Worm (Caenorhabditis elegans) whole organism, L1 larva: ENCODE measurements around the gene cfim-2.
A peak's percentile ranks its signal among the peaks of the same experiment; 100 is the strongest.

ENCODE experiments used
- C04F5.9 ChIP-seq: sonication (generic microtip); optimal IDR thresholded peaks from 2 replicates; lab custom pipeline; 2016; ENCODE audit warnings: missing genetic modification characterization, missing compliant biosample characterization
- C16A3.4 ChIP-seq: fragments of 150-350 bp; optimal IDR thresholded peaks from 2 replicates; lab custom pipeline; 2014; ENCODE audit warnings: missing biosample characterization, missing genetic modification characterization
- F16B12.6 ChIP-seq: fragments of 150-350 bp; optimal IDR thresholded peaks from 2 replicates; lab custom pipeline; 2014; ENCODE audit warnings: missing biosample characterization, missing genetic modification characterization
- Y116A8C.19 ChIP-seq: sonication (generic microtip); optimal IDR thresholded peaks from 2 replicates; lab custom pipeline; 2016; ENCODE audit warnings: missing compliant biosample characterization, missing genetic modification characterization, borderline replicate concordance
- blmp-1 ChIP-seq: fragments of 150-350 bp; optimal IDR thresholded peaks from 2 replicates; lab custom pipeline; 2014; ENCODE audit warnings: missing biosample characterization, missing genetic modification characterization
- ceh-88 ChIP-seq: fragments of 200-800 bp; sonication (Bioruptor generic); IDR thresholded peaks from 2 replicates; pipeline ENCODE4 v1.3.6; 2022; ENCODE audit warnings: missing genetic modification characterization, missing compliant biosample characterization
- ceh-90 ChIP-seq: sonication (generic microtip); optimal IDR thresholded peaks from 2 replicates; lab custom pipeline; 2016; ENCODE audit warnings: missing genetic modification characterization, missing compliant biosample characterization
- ces-1 ChIP-seq: fragments of 150-350 bp; optimal IDR thresholded peaks from 2 replicates; lab custom pipeline; 2014; ENCODE audit warnings: missing biosample characterization, missing genetic modification reagents, missing genetic modification characterization
- dpl-1 ChIP-seq, 3 experiments: fragments of 150-350 bp in 2 of 3; sonication (generic microtip) in 1 of 3; optimal IDR thresholded peaks; 2 replicates each; lab custom pipeline; 2014 to 2017; ENCODE audit warnings: missing biosample characterization in 3 of 3, missing genetic modification characterization in 3 of 3, missing genetic modification reagents in 3 of 3
- dsc-1 ChIP-seq: sonication (generic microtip); optimal IDR thresholded peaks from 2 replicates; lab custom pipeline; 2016; ENCODE audit warnings: mild to moderate bottlenecking, missing genetic modification characterization, missing compliant biosample characterization
- efl-1 ChIP-seq, 4 experiments: fragments of 150-350 bp; optimal IDR thresholded peaks in 3 of 4; peaks in 1 of 4; 1 replicate in 1 of 4; 2 replicates in 3 of 4; lab custom pipeline; 2014; ENCODE audit warnings: missing biosample characterization in 2 of 4, missing genetic modification characterization in 2 of 4, missing genetic modification reagents in 2 of 4
- efl-3 ChIP-seq: fragments of 200-800 bp; sonication (Bioruptor generic); optimal IDR thresholded peaks from 2 replicates; lab custom pipeline; 2018; ENCODE audit warnings: mild to moderate bottlenecking, missing genetic modification characterization, missing compliant biosample characterization
- egl-13 ChIP-seq: sonication (generic microtip); optimal IDR thresholded peaks from 2 replicates; lab custom pipeline; 2016; ENCODE audit warnings: missing genotype, missing genetic modification reagents, missing genetic modification characterization, missing compliant biosample characterization
- egl-27 ChIP-seq, 2 experiments: fragments of 150-350 bp in 1 of 2; sonication (generic microtip); optimal IDR thresholded peaks; 3 replicates each; lab custom pipeline; 2017 to 2018; ENCODE audit warnings: missing biosample characterization in 2 of 2, missing genetic modification characterization in 2 of 2, missing genetic modification reagents in 2 of 2
- fkh-4 ChIP-seq: sonication (generic microtip); optimal IDR thresholded peaks from 2 replicates; lab custom pipeline; 2016; ENCODE audit warnings: missing compliant biosample characterization, missing genetic modification characterization, borderline replicate concordance
- grh-1 ChIP-seq: fragments of 200-800 bp; sonication (Bioruptor generic); IDR thresholded peaks from 2 replicates; pipeline ENCODE4 v1.3.6; 2022; ENCODE audit warnings: missing genetic modification reagents, missing genetic modification characterization, missing compliant biosample characterization
- hlh-17 ChIP-seq: fragments of 200-800 bp; sonication (Bioruptor generic); optimal IDR thresholded peaks from 2 replicates; lab custom pipeline; 2018; ENCODE audit warnings: missing genetic modification characterization, mild to moderate bottlenecking, missing compliant biosample characterization, moderate library complexity, borderline replicate concordance
- irx-1 ChIP-seq: sonication (generic microtip); optimal IDR thresholded peaks from 2 replicates; lab custom pipeline; 2016; ENCODE audit warnings: missing genetic modification characterization, missing compliant biosample characterization
- lin-14 ChIP-seq: fragments of 200-800 bp; sonication (Bioruptor generic); optimal IDR thresholded peaks from 2 replicates; lab custom pipeline; 2018; ENCODE audit warnings: mild to moderate bottlenecking, missing genetic modification characterization, moderate library complexity, missing compliant biosample characterization
- lin-15B ChIP-seq: fragments of 150-350 bp; sonication (generic microtip); optimal IDR thresholded peaks from 3 replicates; lab custom pipeline; 2014; ENCODE audit warnings: missing biosample characterization, missing genetic modification characterization
- lin-35 ChIP-seq, 2 experiments: fragments of 150-350 bp; optimal IDR thresholded peaks; 2 replicates each; lab custom pipeline; 2014; ENCODE audit warnings: missing biosample characterization in 2 of 2, missing genetic modification characterization in 2 of 2, missing genetic modification reagents in 2 of 2
- lsy-2 ChIP-seq, 2 experiments: fragments of 150-350 bp; optimal IDR thresholded peaks; 2 replicates each; lab custom pipeline; 2014; ENCODE audit warnings: missing biosample characterization in 2 of 2, missing genetic modification characterization in 2 of 2
- mab-9 ChIP-seq: fragments of 200-800 bp; sonication (Bioruptor generic); IDR thresholded peaks from 2 replicates; pipeline ENCODE4 v1.3.6; 2022; ENCODE audit warnings: missing genetic modification reagents, missing genetic modification characterization, missing compliant biosample characterization
- mdl-1 ChIP-seq, 2 experiments: fragments of 150-350 bp; optimal IDR thresholded peaks; 2 replicates each; lab custom pipeline; 2014 to 2017; ENCODE audit warnings: missing biosample characterization in 2 of 2, missing genetic modification characterization in 2 of 2, inconsistent platforms in 1 of 2
- mep-1 ChIP-seq: fragments of 150-350 bp; optimal IDR thresholded peaks from 2 replicates; lab custom pipeline; 2014; ENCODE audit warnings: missing biosample characterization, missing genetic modification characterization
- nhr-20 ChIP-seq: sonication (generic microtip); optimal IDR thresholded peaks from 2 replicates; lab custom pipeline; 2016; ENCODE audit warnings: mild to moderate bottlenecking, missing genetic modification characterization, missing compliant biosample characterization
- nhr-28 ChIP-seq: fragments of 150-350 bp; optimal IDR thresholded peaks from 2 replicates; lab custom pipeline; 2014; ENCODE audit warnings: missing biosample characterization, missing genetic modification characterization
- nhr-47 ChIP-seq: sonication (generic microtip); optimal IDR thresholded peaks from 2 replicates; lab custom pipeline; 2016; ENCODE audit warnings: mild to moderate bottlenecking, missing genetic modification characterization, moderate library complexity, missing compliant biosample characterization
- nhr-71 ChIP-seq: sonication (generic microtip); optimal IDR thresholded peaks from 2 replicates; lab custom pipeline; 2016; ENCODE audit warnings: mild to moderate bottlenecking, missing genetic modification characterization, moderate library complexity, missing compliant biosample characterization
- nhr-76 ChIP-seq: sonication (generic microtip); optimal IDR thresholded peaks from 2 replicates; lab custom pipeline; 2017; ENCODE audit warnings: missing biosample characterization, missing genetic modification characterization
- nhr-84 ChIP-seq: sonication (generic microtip); optimal IDR thresholded peaks from 2 replicates; lab custom pipeline; 2017; ENCODE audit warnings: missing biosample characterization, missing genetic modification characterization
- nhr-85 ChIP-seq: sonication (generic microtip); peaks from one replicate; lab custom pipeline; 2016; ENCODE audit warnings: missing genetic modification characterization, inconsistent platforms, missing compliant biosample characterization
- pqm-1 ChIP-seq: sonication (generic microtip); optimal IDR thresholded peaks from 3 replicates; lab custom pipeline; 2017; ENCODE audit warnings: missing biosample characterization, missing genetic modification characterization
- skn-1 ChIP-seq: fragments of 150-350 bp; optimal IDR thresholded peaks from 2 replicates; lab custom pipeline; 2014; ENCODE audit warnings: missing biosample characterization, missing genetic modification characterization
- snpc-4 ChIP-seq: fragments of 150-350 bp; optimal IDR thresholded peaks from 2 replicates; lab custom pipeline; 2014; ENCODE audit warnings: missing biosample characterization, missing genetic modification characterization
- snu-23 ChIP-seq: sonication (generic microtip); optimal IDR thresholded peaks from 2 replicates; lab custom pipeline; 2016; ENCODE audit warnings: missing genetic modification characterization, missing compliant biosample characterization
- swsn-7 ChIP-seq: sonication (generic microtip); optimal IDR thresholded peaks from 2 replicates; lab custom pipeline; 2016; ENCODE audit warnings: missing genetic modification characterization, missing compliant biosample characterization
- tbx-2 ChIP-seq: sonication (generic microtip); optimal IDR thresholded peaks from 2 replicates; lab custom pipeline; 2016; ENCODE audit warnings: missing genetic modification characterization, missing compliant biosample characterization
- unc-130 ChIP-seq: fragments of 150-350 bp; optimal IDR thresholded peaks from 2 replicates; lab custom pipeline; 2017; ENCODE audit warnings: missing biosample characterization, missing genetic modification characterization, inconsistent platforms
- unc-62 ChIP-seq: fragments of 150-350 bp; optimal IDR thresholded peaks from 2 replicates; lab custom pipeline; 2014; ENCODE audit warnings: missing biosample characterization, missing genetic modification reagents, missing genetic modification characterization
- xbp-1 ChIP-seq: sonication (generic microtip); optimal IDR thresholded peaks from 2 replicates; lab custom pipeline; 2016; ENCODE audit warnings: missing genetic modification characterization, missing compliant biosample characterization

The cfim-2 gene

ce11 chrIV:8925990-8926389 lies at the start of gene cfim-2, which contains the start of gene D1046.2:
TSS of gene cfim-2 (plus strand) at chrIV:8926324.
TSS of gene D1046.2 (minus strand) at chrIV:8926067.
- TF ChIP-seq egl-13 (no peak), ces-1 (no peak), efl-1 (optimal IDR thresholded peaks at IDR 0.05; lab: Kevin White, UChicago) (peak; percentile 4 to 33), efl-1 (GFP tag; optimal IDR thresholded peaks at IDR 0.05 in 1 of 2; lab: Kevin White, UChicago) (peak; percentile 14 to 86), nhr-71 (tag; lab: Kevin White, UChicago) (peak; percentile 39), skn-1 (tag; lab: Kevin White, UChicago) (peak; percentile 3), lsy-2 (tag; optimal IDR thresholded peaks at IDR 0.05; lab: Kevin White, UChicago) (peak in 1 of 2 experiments; percentile 64), mab-9 (GFP tag; lab: Robert Waterston, UW) (no peak), xbp-1 (peak; percentile 1), irx-1 (tag; lab: Kevin White, UChicago) (no peak), dpl-1 (GFP tag; optimal IDR thresholded peaks at IDR 0.05; lab: Kevin White, UChicago) (peak; percentile 5 to 33 (median 27)), Y116A8C.19 (tag; lab: Kevin White, UChicago) (no peak), swsn-7 (tag; lab: Kevin White, UChicago) (peak; percentile 30), nhr-20 (no peak), F16B12.6 (tag; lab: Kevin White, UChicago) (no peak), C04F5.9 (tag; lab: Kevin White, UChicago) (no peak), lin-35 (GFP tag; optimal IDR thresholded peaks at IDR 0.05; lab: Kevin White, UChicago) (peak in 1 of 2 experiments; percentile 48), C16A3.4 (tag; lab: Kevin White, UChicago) (peak; percentile 28), fkh-4 (tag; lab: Kevin White, UChicago) (no peak), nhr-47 (tag; lab: Kevin White, UChicago) (peak; percentile 30), mep-1 (tag; lab: Kevin White, UChicago) (peak; percentile 41), snpc-4 (tag; lab: Kevin White, UChicago) (no peak), lin-15B (peak; percentile 12), lin-14 (GFP tag; lab: Kevin White, UChicago) (peak; percentile 4), nhr-85 (tag; lab: Kevin White, UChicago) (no peak), unc-130 (peak; percentile 47), egl-27 (tag; optimal IDR thresholded peaks at IDR 0.05; lab: Kevin White, UChicago) (no peak), snu-23 (GFP tag; lab: Kevin White, UChicago) (peak; percentile 37), blmp-1 (peak; percentile 46), nhr-28 (tag; lab: Kevin White, UChicago) (no peak), dsc-1 (tag; lab: Kevin White, UChicago) (no peak), pqm-1 (tag; lab: Kevin White, UChicago) (no peak), mdl-1 (tag; optimal IDR thresholded peaks at IDR 0.05; lab: Kevin White, UChicago) (no peak)

ce11 chrIV:8879810-8880209 lies 46.3 kb upstream of the cfim-2 start, which contains the start of gene npax-4:
TSS of gene npax-4 (minus strand) at chrIV:8879910.
- TF ChIP-seq swsn-7 (tag; lab: Kevin White, UChicago) (no peak), F16B12.6 (tag; lab: Kevin White, UChicago) (no peak), nhr-85 (tag; lab: Kevin White, UChicago) (no peak), lsy-2 (tag; optimal IDR thresholded peaks at IDR 0.05; lab: Kevin White, UChicago) (no peak), irx-1 (tag; lab: Kevin White, UChicago) (no peak)

ce11 chrIV:8881181-8881580 lies 44.9 kb upstream of the cfim-2 start, which contains the start of gene C09G9.8:
TSS of gene C09G9.8 (plus strand) at chrIV:8881481.
- TF ChIP-seq unc-62 (GFP tag; lab: Kevin White, UChicago) = no peak
- no peak for TF ChIP-seq tbx-2 (tag; lab: Kevin White, UChicago)
- no peak for TF ChIP-seq ceh-88
- no peak for TF ChIP-seq efl-3 (GFP tag; lab: Kevin White, UChicago)
- no peak for TF ChIP-seq lsy-2 (tag; optimal IDR thresholded peaks at IDR 0.05; lab: Kevin White, UChicago)
- TF ChIP-seq xbp-1 = no peak
- TF ChIP-seq ceh-90 (tag; lab: Kevin White, UChicago) = no peak
- no peak for TF ChIP-seq nhr-84 (tag; lab: Kevin White, UChicago)
- no peak for TF ChIP-seq hlh-17
- TF ChIP-seq swsn-7 (tag; lab: Kevin White, UChicago) = no peak
- TF ChIP-seq grh-1 (GFP tag; lab: Robert Waterston, UW) = no peak
- no peak for TF ChIP-seq nhr-76
- no peak for TF ChIP-seq lin-14 (GFP tag; lab: Kevin White, UChicago)
